Worm (Caenorhabditis elegans): ENCODE results near the gene F54C9.9.

ce11 chrII:8545315-8545714, 32.5 kb upstream of the F54C9.9 start, which contains the start of gene decr-1.2:
- TF ChIP-seq ztf-11 (tag; optimal IDR thresholded peaks at IDR 0.05), result no peak
- TF ChIP-seq nhr-76 (tag; optimal IDR thresholded peaks at IDR 0.05), result no peak
- TF ChIP-seq snpc-4 (tag; optimal IDR thresholded peaks at IDR 0.05), result no peak
- no peak for TF ChIP-seq pha-4 (tag; optimal IDR thresholded peaks at IDR 0.05)
